Worm (Caenorhabditis elegans) whole organism, early embryonic: ENCODE measurements around the gene W01G7.4.

ENCODE experiments used
- F13C5.2 ChIP-seq: sonication (generic microtip); optimal IDR thresholded peaks from 2 replicates; lab custom pipeline; 2017; ENCODE audit warnings: mild to moderate bottlenecking, missing genetic modification characterization, inconsistent platforms, missing compliant biosample characterization
- aly-1 ChIP-seq: sonication (generic microtip); optimal IDR thresholded peaks from 2 replicates; lab custom pipeline; 2016; ENCODE audit warnings: missing genetic modification characterization, missing compliant biosample characterization
- ama-1 ChIP-seq: fragments of 150-350 bp; optimal IDR thresholded peaks from 2 replicates; lab custom pipeline; 2014
- flt-1 ChIP-seq: fragments of 200-800 bp; sonication (Bioruptor generic); IDR thresholded peaks from 2 replicates; pipeline ENCODE4 v1.3.6; 2022; ENCODE audit warnings: missing genetic modification characterization, missing compliant biosample characterization
- tbx-11 ChIP-seq: fragments of 200-800 bp; sonication (Bioruptor generic); IDR thresholded peaks from 2 replicates; pipeline ENCODE4 v1.3.6; 2022; ENCODE audit warnings: missing genetic modification characterization, missing compliant biosample characterization
- tra-4 ChIP-seq: sonication (generic microtip); optimal IDR thresholded peaks from 2 replicates; lab custom pipeline; 2017; ENCODE audit warnings: missing genetic modification characterization, missing compliant biosample characterization

- TF ChIP-seq ama-1 (lab: Kevin White, UChicago) (no peak), tra-4 (tag; lab: Kevin White, UChicago) (peak; percentile 85), tbx-11 (no peak), flt-1 (GFP tag; lab: Robert Waterston, UW) (peak; percentile 48; the same call in 1 of the 2 replicates), F13C5.2 (tag; lab: Kevin White, UChicago) (peak; percentile 78), aly-1 (tag; lab: Kevin White, UChicago) (no peak)
Observed at ce11 chrII:14063044-14063500, 2.5 kb downstream of the W01G7.4 start, which contains the start of gene lem-2.
